Fruit fly (Drosophila melanogaster) whole organism, embryonic: ENCODE measurements around the gene CG31560.
A peak's percentile ranks its signal among the peaks of the same experiment; 100 is the strongest.

Experiments
- B-H1 ChIP-seq: fragments of 200-800 bp; sonication (Bioruptor generic); IDR thresholded peaks from 3 replicates; pipeline ENCODE4 v1.3.6; 2022; ENCODE audit warnings: missing biosample characterization, missing genetic modification characterization
- CG10543 ChIP-seq: fragments of 200-800 bp; sonication (Bioruptor generic); optimal IDR thresholded peaks from 3 replicates; lab custom pipeline; 2017; ENCODE audit warnings: missing biosample characterization, mild to moderate bottlenecking, missing genetic modification characterization, moderate library complexity
- CG10979 ChIP-seq: fragments of 200-800 bp; sonication (Bioruptor generic); optimal IDR thresholded peaks from 2 replicates; lab custom pipeline; 2018; ENCODE audit warnings: missing biosample characterization, mild to moderate bottlenecking, missing genetic modification characterization, moderate library complexity
- CG1233 ChIP-seq: fragments of 200-800 bp; sonication (Bioruptor generic); optimal IDR thresholded peaks from 4 replicates; lab custom pipeline; 2018; ENCODE audit warnings: missing biosample characterization, mild to moderate bottlenecking, missing genetic modification characterization
- CG12391 ChIP-seq: fragments of 200-800 bp; sonication (Bioruptor generic); optimal IDR thresholded peaks from 3 replicates; lab custom pipeline; 2018; ENCODE audit warnings: missing biosample characterization, mild to moderate bottlenecking, missing genetic modification characterization, moderate library complexity
- CG12769 ChIP-seq: fragments of 200-800 bp; sonication (Bioruptor generic); optimal IDR thresholded peaks from 2 replicates; lab custom pipeline; 2019; ENCODE audit warnings: missing biosample characterization, mild to moderate bottlenecking, missing genetic modification characterization, moderate library complexity
- CG13123 ChIP-seq: fragments of 200-800 bp; sonication (Bioruptor generic); optimal IDR thresholded peaks from 2 replicates; lab custom pipeline; 2016; ENCODE audit warnings: missing biosample characterization, missing genetic modification characterization
- CG14050 ChIP-seq: fragments of 200-800 bp; sonication (Bioruptor generic); IDR thresholded peaks from 3 replicates; pipeline ENCODE4 v1.3.6; 2022; ENCODE audit warnings: missing biosample characterization, missing genetic modification characterization
- CG2678 ChIP-seq: fragments of 200-800 bp; sonication (Bioruptor generic); optimal IDR thresholded peaks from 3 replicates; lab custom pipeline; 2019; ENCODE audit warnings: missing biosample characterization, mild to moderate bottlenecking, missing genetic modification characterization, moderate library complexity
- CG2712 ChIP-seq: fragments of 200-800 bp; optimal IDR thresholded peaks from 3 replicates; lab custom pipeline; 2019; ENCODE audit warnings: missing biosample characterization, mild to moderate bottlenecking, missing genetic modification characterization, moderate library complexity
- CG4328 ChIP-seq: fragments of 200-800 bp; sonication (Bioruptor generic); optimal IDR thresholded peaks from 3 replicates; lab custom pipeline; 2017; ENCODE audit warnings: missing biosample characterization, missing genetic modification reagents, missing genetic modification characterization
- CG4360 ChIP-seq: fragments of 200-800 bp; sonication (Bioruptor generic); IDR thresholded peaks from 2 replicates; pipeline ENCODE4 v1.3.6; 2022; ENCODE audit warnings: missing biosample characterization, missing genetic modification characterization
- CG6654 ChIP-seq: fragments of 200-800 bp; sonication (Bioruptor generic); optimal IDR thresholded peaks from 2 replicates; lab custom pipeline; 2017; ENCODE audit warnings: missing biosample characterization, mild to moderate bottlenecking, missing genetic modification characterization
- CG8281 ChIP-seq: fragments of 200-800 bp; sonication (Bioruptor generic); optimal IDR thresholded peaks from 2 replicates; lab custom pipeline; 2018; ENCODE audit warnings: missing biosample characterization, mild to moderate bottlenecking, missing genetic modification characterization, moderate library complexity
- CG9727 ChIP-seq: fragments of 200-800 bp; sonication (Bioruptor generic); optimal IDR thresholded peaks from 3 replicates; lab custom pipeline; 2017; ENCODE audit warnings: missing biosample characterization, mild to moderate bottlenecking, missing genetic modification characterization
- D19A ChIP-seq: fragments of 200-800 bp; optimal IDR thresholded peaks from 3 replicates; lab custom pipeline; 2019; ENCODE audit warnings: missing biosample characterization, mild to moderate bottlenecking, missing genetic modification characterization, moderate library complexity
- Dip3 ChIP-seq: fragments of 200-800 bp; sonication (Bioruptor generic); optimal IDR thresholded peaks from 3 replicates; lab custom pipeline; 2016; ENCODE audit warnings: missing biosample characterization, missing genetic modification characterization
- Mad ChIP-seq: fragments of 200-800 bp; sonication (Bioruptor generic); optimal IDR thresholded peaks from 2 replicates; lab custom pipeline; 2016; ENCODE audit warnings: missing biosample characterization, missing genetic modification characterization
- NC2α ChIP-seq: fragments of 200-800 bp; sonication (Bioruptor generic); optimal IDR thresholded peaks from 2 replicates; lab custom pipeline; 2016; ENCODE audit warnings: missing biosample characterization, missing genetic modification characterization
- Neu2 ChIP-seq: fragments of 200-800 bp; sonication (Bioruptor generic); optimal IDR thresholded peaks from 3 replicates; lab custom pipeline; 2016; ENCODE audit warnings: missing biosample characterization, missing genetic modification characterization, borderline replicate concordance
- Oli ChIP-seq: fragments of 200-800 bp; sonication (Bioruptor generic); optimal IDR thresholded peaks from 2 replicates; lab custom pipeline; 2018; ENCODE audit warnings: missing biosample characterization, mild to moderate bottlenecking, missing genetic modification characterization, moderate library complexity
- Sox100B ChIP-seq: fragments of 200-800 bp; sonication (Bioruptor generic); optimal IDR thresholded peaks from 3 replicates; lab custom pipeline; 2018; ENCODE audit warnings: missing biosample characterization, mild to moderate bottlenecking, missing genetic modification characterization
- Ssrp ChIP-seq: fragments of 200-800 bp; sonication (Bioruptor generic); optimal IDR thresholded peaks from 2 replicates; lab custom pipeline; 2018; ENCODE audit warnings: missing biosample characterization, mild to moderate bottlenecking, missing genetic modification characterization, moderate library complexity
- amos ChIP-seq: fragments of 200-800 bp; sonication (Bioruptor generic); IDR thresholded peaks from 2 replicates; pipeline ENCODE4 v1.3.6; 2022; ENCODE audit warnings: missing biosample characterization, missing genetic modification characterization; ENCODE audit not compliant: partially characterized antibody
- ara ChIP-seq: fragments of 200-800 bp; sonication (Bioruptor generic); IDR thresholded peaks from 2 replicates; pipeline ENCODE4 v1.3.6; 2022; ENCODE audit warnings: missing biosample characterization, missing genetic modification characterization
- ase ChIP-seq: fragments of 200-800 bp; sonication (Bioruptor generic); IDR thresholded peaks from 3 replicates; pipeline ENCODE4 v1.3.6; 2022; ENCODE audit warnings: missing biosample characterization, missing genetic modification characterization
- ato ChIP-seq: fragments of 200-800 bp; sonication (Bioruptor generic); IDR thresholded peaks from 2 replicates; pipeline ENCODE4 v1.3.6; 2022; ENCODE audit warnings: missing biosample characterization, missing genetic modification characterization; ENCODE audit not compliant: partially characterized antibody
- cg ChIP-seq: fragments of 200-800 bp; sonication (Bioruptor generic); optimal IDR thresholded peaks from 3 replicates; lab custom pipeline; 2019; ENCODE audit warnings: missing biosample characterization, mild to moderate bottlenecking, missing genetic modification characterization, moderate library complexity
- chn ChIP-seq: fragments of 200-800 bp; sonication (Bioruptor generic); optimal IDR thresholded peaks from 2 replicates; lab custom pipeline; 2016; ENCODE audit warnings: missing biosample characterization, missing genetic modification characterization
- crol ChIP-seq: fragments of 200-800 bp; sonication (Bioruptor generic); IDR thresholded peaks from 2 replicates; pipeline ENCODE4 v1.3.6; 2022; ENCODE audit warnings: missing biosample characterization, missing genetic modification characterization
- crp ChIP-seq, 2 experiments: fragments of 200-800 bp; sonication (Bioruptor generic); optimal IDR thresholded peaks; 2 replicates in 1 of 2; 3 replicates in 1 of 2; lab custom pipeline; 2017; ENCODE audit warnings: missing biosample characterization in 2 of 2, missing genetic modification characterization in 2 of 2, mild to moderate bottlenecking in 1 of 2, moderate library complexity in 1 of 2
- da ChIP-seq: fragments of 200-800 bp; sonication (Bioruptor generic); optimal IDR thresholded peaks from 2 replicates; lab custom pipeline; 2016; ENCODE audit warnings: missing biosample characterization, missing genetic modification characterization
- dmrt99B ChIP-seq: fragments of 200-800 bp; sonication (Bioruptor generic); optimal IDR thresholded peaks from 2 replicates; lab custom pipeline; 2018; ENCODE audit warnings: missing biosample characterization, mild to moderate bottlenecking, missing genetic modification characterization, moderate library complexity
- ems ChIP-seq: fragments of 200-800 bp; sonication (Bioruptor generic); optimal IDR thresholded peaks from 3 replicates; lab custom pipeline; 2016; ENCODE audit warnings: missing biosample characterization, missing genetic modification characterization
- en ChIP-seq: fragments of 200-800 bp; sonication (Bioruptor generic); optimal IDR thresholded peaks from 2 replicates; lab custom pipeline; 2016; ENCODE audit warnings: missing biosample characterization, missing genetic modification characterization
- eyg ChIP-seq: fragments of 200-800 bp; sonication (Bioruptor generic); optimal IDR thresholded peaks from 3 replicates; lab custom pipeline; 2016; ENCODE audit warnings: missing biosample characterization, missing genetic modification characterization
- hkb ChIP-seq, 2 experiments: fragments of 200-800 bp in 1 of 2; fragments of >200 bp in 1 of 2; sonication (Bioruptor generic) in 1 of 2; IDR thresholded peaks in 1 of 2; optimal IDR thresholded peaks in 1 of 2; 2 replicates each; pipeline versions ENCODE4 v1.3.6 to Lab custom; 2017 to 2022; ENCODE audit warnings: missing biosample characterization in 1 of 2, missing genetic modification characterization in 1 of 2
- lab ChIP-seq: fragments of 200-800 bp; sonication (Bioruptor generic); optimal IDR thresholded peaks from 3 replicates; lab custom pipeline; 2017; ENCODE audit warnings: missing biosample characterization, missing genetic modification characterization, mild to moderate bottlenecking, moderate library complexity, missing genetic modification reagents
- nmo ChIP-seq: fragments of 200-800 bp; sonication (Bioruptor generic); optimal IDR thresholded peaks from 2 replicates; lab custom pipeline; 2018; ENCODE audit warnings: missing biosample characterization, mild to moderate bottlenecking, missing genetic modification characterization, moderate library complexity
- onecut ChIP-seq: fragments of 200-800 bp; sonication (Bioruptor generic); IDR thresholded peaks from 2 replicates; pipeline ENCODE4 v1.3.6; 2022; ENCODE audit warnings: missing biosample characterization, missing genetic modification characterization
- peb ChIP-seq: fragments of 200-800 bp; sonication (Bioruptor generic); IDR thresholded peaks from 2 replicates; pipeline ENCODE4 v1.3.6; 2022; ENCODE audit warnings: missing biosample characterization, missing genetic modification characterization
- sc ChIP-seq, 3 experiments: fragments of >200 bp in 2 of 3; fragments of 200-800 bp in 1 of 3; sonication (Bioruptor generic) in 1 of 3; optimal IDR thresholded peaks; 2 replicates in 2 of 3; 3 replicates in 1 of 3; lab custom pipeline; 2017; ENCODE audit warnings: mild to moderate bottlenecking in 1 of 3, missing biosample characterization in 1 of 3, missing genetic modification characterization in 1 of 3, missing genetic modification reagents in 1 of 3
- sd ChIP-seq: fragments of 200-800 bp; sonication (Bioruptor generic); optimal IDR thresholded peaks from 3 replicates; lab custom pipeline; 2018; ENCODE audit warnings: missing biosample characterization, mild to moderate bottlenecking, missing genetic modification characterization, moderate library complexity
- sens ChIP-seq: fragments of 200-800 bp; sonication (Bioruptor generic); peaks from one replicate; lab custom pipeline; 2016; ENCODE audit warnings: missing biosample characterization, missing genetic modification characterization
- tna ChIP-seq: fragments of 200-800 bp; sonication (Bioruptor generic); IDR thresholded peaks from 2 replicates; pipeline ENCODE4 v1.3.6; 2022; ENCODE audit warnings: missing biosample characterization, missing genetic modification characterization; ENCODE audit not compliant: partially characterized antibody
- twi ChIP-seq: fragments of 200-800 bp; optimal IDR thresholded peaks from 2 replicates; lab custom pipeline; 2019; ENCODE audit warnings: missing biosample characterization, mild to moderate bottlenecking, missing genetic modification characterization, moderate library complexity
- usp ChIP-seq: fragments of >200 bp; optimal IDR thresholded peaks from 2 replicates; lab custom pipeline; 2017; ENCODE audit warnings: missing biosample characterization, missing genetic modification characterization
- wor ChIP-seq: fragments of 200-800 bp; sonication (Bioruptor generic); IDR thresholded peaks from 2 replicates; pipeline ENCODE4 v1.3.6; 2022; ENCODE audit warnings: missing biosample characterization, missing genetic modification characterization

Gene CG31560

dm6 chr3R:6351696-6352378, 42.1 kb downstream of the CG31560 start (continued):
- TF ChIP-seq CG12391 (tag; lab: Kevin White, UChicago) (peak; percentile 27), crol (GFP tag; lab: Robert Waterston, UW) (peak; percentile 75), dmrt99B (tag; lab: Kevin White, UChicago) (peak; percentile 60), B-H1 (GFP tag; lab: Robert Waterston, UW) (no peak), hkb (optimal IDR thresholded peaks at IDR 0.05; lab: Kevin White, UChicago) (no peak), hkb (GFP tag; IDR thresholded peaks at IDR 0.05; lab: Robert Waterston, UW) (0 out of 2 replicates have a peak, but pooled peaks have one; percentile 17), D19A (peak; percentile 33), ato (GFP tag; lab: Robert Waterston, UW) (no peak), tna (GFP tag; lab: Robert Waterston, UW) (peak; percentile 25; the same call in 1 of the 2 replicates), peb (GFP tag; lab: Robert Waterston, UW) (no peak), CG12769 (tag; lab: Kevin White, UChicago) (peak; percentile 70), CG6654 (GFP tag; lab: Kevin White, UChicago) (no peak), Dip3 (no peak), CG14050 (GFP tag; lab: Robert Waterston, UW) (no peak), CG8281 (tag; lab: Kevin White, UChicago) (no peak), ara (GFP tag; lab: Robert Waterston, UW) (no peak), CG10543 (GFP tag; lab: Kevin White, UChicago) (no peak), twi (tag; lab: Kevin White, UChicago) (no peak), CG13123 (no peak), ems (GFP tag; lab: Kevin White, UChicago) (no peak), CG1233 (GFP tag; lab: Kevin White, UChicago) (peak; percentile 9), CG4328 (GFP tag; lab: Kevin White, UChicago) (no peak), amos (GFP tag; lab: Robert Waterston, UW) (no peak), CG10979 (tag; lab: Kevin White, UChicago) (peak; percentile 38), CG2712 (tag; lab: Kevin White, UChicago) (peak; percentile 51), crp (GFP tag; optimal IDR thresholded peaks at IDR 0.05; lab: Kevin White, UChicago) (no peak), NC2α (GFP tag; lab: Kevin White, UChicago) (no peak), da (GFP tag; lab: Kevin White, UChicago) (no peak), CG2678 (peak; percentile 44), usp (GFP tag; lab: Kevin White, UChicago) (no peak), ase (GFP tag; lab: Robert Waterston, UW) (no peak), Neu2 (no peak), onecut (GFP tag; lab: Robert Waterston, UW) (no peak), sens (GFP tag; lab: Kevin White, UChicago) (peak; percentile 85), sd (tag; lab: Kevin White, UChicago) (peak; percentile 13), lab (no peak), cg (GFP tag; lab: Kevin White, UChicago) (peak; percentile 50), sc (optimal IDR thresholded peaks at IDR 0.05; lab: Kevin White, UChicago) (no peak), sc (GFP tag; optimal IDR thresholded peaks at IDR 0.05; lab: Kevin White, UChicago) (no peak), Mad (GFP tag; lab: Kevin White, UChicago) (no peak), nmo (GFP tag; lab: Kevin White, UChicago) (peak; percentile 39), Sox100B (GFP tag; lab: Kevin White, UChicago) (peak; percentile 62), CG9727 (peak; percentile 2), Ssrp (tag; lab: Kevin White, UChicago) (peak; percentile 21), eyg (GFP tag; lab: Kevin White, UChicago) (no peak), chn (GFP tag; lab: Kevin White, UChicago) (no peak), Oli (tag; lab: Kevin White, UChicago) (peak; percentile 35), CG4360 (no peak), en (GFP tag; lab: Kevin White, UChicago) (no peak), wor (no peak)
